Worm (Caenorhabditis elegans) whole organism, L3 larva: ENCODE data around the gene lsm-8.

ENCODE experiments used
- R02D3.7 ChIP-seq: fragments of 150-350 bp; optimal IDR thresholded peaks from 2 replicates; lab custom pipeline; 2014; ENCODE audit warnings: missing biosample characterization, missing genetic modification characterization
- aly-2 ChIP-seq: fragments of 150-350 bp; optimal IDR thresholded peaks from 2 replicates; lab custom pipeline; 2014; ENCODE audit warnings: missing biosample characterization, missing genetic modification characterization
- ama-1 ChIP-seq: fragments of 150-350 bp; optimal IDR thresholded peaks from 2 replicates; lab custom pipeline; 2018
- ceh-16 ChIP-seq: sonication (generic microtip); optimal IDR thresholded peaks from 2 replicates; lab custom pipeline; 2017; ENCODE audit warnings: missing biosample characterization, missing genetic modification characterization
- ceh-28 ChIP-seq: fragments of 150-350 bp; optimal IDR thresholded peaks from 2 replicates; lab custom pipeline; 2014; ENCODE audit warnings: missing biosample characterization, missing genetic modification reagents, missing genetic modification characterization
- ceh-82 ChIP-seq: fragments of 150-350 bp; optimal IDR thresholded peaks from 2 replicates; lab custom pipeline; 2014; ENCODE audit warnings: missing biosample characterization, missing genetic modification characterization
- ceh-9 ChIP-seq: sonication (generic microtip); optimal IDR thresholded peaks from 2 replicates; lab custom pipeline; 2018; ENCODE audit warnings: missing biosample characterization, missing genetic modification characterization
- daf-12 ChIP-seq: fragments of 150-350 bp; optimal IDR thresholded peaks from 2 replicates; lab custom pipeline; 2014; ENCODE audit warnings: missing biosample characterization, missing genetic modification reagents, missing genetic modification characterization
- egl-27 ChIP-seq: sonication (generic microtip); optimal IDR thresholded peaks from 4 replicates; lab custom pipeline; 2017; ENCODE audit warnings: missing biosample characterization, missing genetic modification reagents, missing genetic modification characterization
- egl-5 ChIP-seq: fragments of 150-350 bp; optimal IDR thresholded peaks from 2 replicates; lab custom pipeline; 2017; ENCODE audit warnings: missing biosample characterization, missing genetic modification reagents, missing genetic modification characterization, inconsistent platforms
- elt-1 ChIP-seq: fragments of 150-350 bp; optimal IDR thresholded peaks from 2 replicates; lab custom pipeline; 2014; ENCODE audit warnings: missing biosample characterization, missing genetic modification characterization
- elt-2 ChIP-seq: sonication (generic microtip); optimal IDR thresholded peaks from 2 replicates; lab custom pipeline; 2016; ENCODE audit warnings: missing genetic modification reagents, mild to moderate bottlenecking, missing genetic modification characterization, missing compliant biosample characterization
- elt-3 ChIP-seq, 3 experiments: fragments of 150-350 bp in 1 of 3; sonication (generic microtip) in 2 of 3; optimal IDR thresholded peaks; 2 replicates in 2 of 3; 4 replicates in 1 of 3; lab custom pipeline; 2014 to 2017; ENCODE audit warnings: missing biosample characterization in 3 of 3, missing genetic modification characterization in 3 of 3
- eor-1 ChIP-seq, 2 experiments: fragments of 150-350 bp; optimal IDR thresholded peaks; 2 replicates each; lab custom pipeline; 2014 to 2018; ENCODE audit warnings: missing biosample characterization in 2 of 2, missing genetic modification characterization in 2 of 2
- fkh-10 ChIP-seq: sonication (generic microtip); optimal IDR thresholded peaks from 2 replicates; lab custom pipeline; 2017; ENCODE audit warnings: missing biosample characterization, missing genetic modification reagents, missing genetic modification characterization
- fos-1 ChIP-seq: fragments of 150-350 bp; optimal IDR thresholded peaks from 2 replicates; lab custom pipeline; 2014; ENCODE audit warnings: missing biosample characterization, missing genetic modification characterization
- hmg-11 ChIP-seq: sonication (generic microtip); optimal IDR thresholded peaks from 2 replicates; lab custom pipeline; 2016; ENCODE audit warnings: missing genetic modification characterization, missing compliant biosample characterization
- jun-1 ChIP-seq: fragments of 150-350 bp; optimal IDR thresholded peaks from 2 replicates; lab custom pipeline; 2014; ENCODE audit warnings: missing biosample characterization, missing genetic modification reagents, missing genetic modification characterization
- lin-15B ChIP-seq: fragments of 150-350 bp; optimal IDR thresholded peaks from 2 replicates; lab custom pipeline; 2014; ENCODE audit warnings: missing biosample characterization, missing genetic modification characterization
- lin-39 ChIP-seq: fragments of 150-350 bp; optimal IDR thresholded peaks from 2 replicates; lab custom pipeline; 2018; ENCODE audit warnings: missing biosample characterization, missing genetic modification reagents, missing genetic modification characterization
- lsy-12 ChIP-seq: sonication (generic microtip); optimal IDR thresholded peaks from 2 replicates; lab custom pipeline; 2016; ENCODE audit warnings: mild to moderate bottlenecking, missing genetic modification characterization, missing compliant biosample characterization
- mdl-1 ChIP-seq: fragments of 150-350 bp; optimal IDR thresholded peaks from 2 replicates; lab custom pipeline; 2014; ENCODE audit warnings: missing biosample characterization, missing genetic modification characterization
- mml-1 ChIP-seq: fragments of 150-350 bp; sonication (generic microtip); optimal IDR thresholded peaks from 3 replicates; lab custom pipeline; 2014; ENCODE audit warnings: missing biosample characterization, missing genetic modification characterization
- nfya-1 ChIP-seq: sonication (generic microtip); optimal IDR thresholded peaks from 2 replicates; lab custom pipeline; 2017; ENCODE audit warnings: missing genetic modification characterization, mild to moderate bottlenecking, missing compliant biosample characterization, antibody characterized with exemption, moderate library complexity; ENCODE audit not compliant: insufficient read depth
- nhr-11 ChIP-seq: fragments of 150-350 bp; optimal IDR thresholded peaks from 2 replicates; lab custom pipeline; 2014; ENCODE audit warnings: missing biosample characterization, missing genetic modification characterization
- nhr-23 ChIP-seq: fragments of 150-350 bp; optimal IDR thresholded peaks from 2 replicates; lab custom pipeline; 2014; ENCODE audit warnings: missing biosample characterization, missing genetic modification reagents, missing genetic modification characterization
- nhr-237 ChIP-seq: fragments of 150-350 bp; optimal IDR thresholded peaks from 2 replicates; lab custom pipeline; 2014; ENCODE audit warnings: missing biosample characterization, missing genetic modification characterization
- nhr-25 ChIP-seq: sonication (generic microtip); optimal IDR thresholded peaks from 2 replicates; lab custom pipeline; 2017; ENCODE audit warnings: missing biosample characterization, missing genetic modification characterization
- nhr-43 ChIP-seq: sonication (generic microtip); optimal IDR thresholded peaks from 2 replicates; lab custom pipeline; 2016; ENCODE audit warnings: mild to moderate bottlenecking, missing genetic modification characterization, missing compliant biosample characterization; ENCODE audit not compliant: poor library complexity, severe bottlenecking
- nhr-67 ChIP-seq: fragments of 150-350 bp; optimal IDR thresholded peaks from 2 replicates; lab custom pipeline; 2014; ENCODE audit warnings: missing biosample characterization, missing genetic modification characterization
- nhr-76 ChIP-seq: fragments of 150-350 bp; sonication (generic microtip); optimal IDR thresholded peaks from 5 replicates; lab custom pipeline; 2014; ENCODE audit warnings: missing biosample characterization, missing genetic modification characterization
- nhr-77 ChIP-seq: fragments of 150-350 bp; optimal IDR thresholded peaks from 2 replicates; lab custom pipeline; 2014; ENCODE audit warnings: missing biosample characterization, missing genetic modification characterization
- pha-4 ChIP-seq: fragments of 150-350 bp; optimal IDR thresholded peaks from 2 replicates; lab custom pipeline; 2014; ENCODE audit warnings: missing biosample characterization, missing genetic modification reagents, missing genetic modification characterization
- pqm-1 ChIP-seq: fragments of 150-350 bp; optimal IDR thresholded peaks from 2 replicates; lab custom pipeline; 2017; ENCODE audit warnings: missing biosample characterization, missing genetic modification characterization, inconsistent platforms
- sea-2 ChIP-seq: fragments of 150-350 bp; sonication (generic microtip); optimal IDR thresholded peaks from 4 replicates; lab custom pipeline; 2014; ENCODE audit warnings: missing biosample characterization, missing genetic modification reagents, missing genetic modification characterization
- skn-1 ChIP-seq: fragments of 150-350 bp; optimal IDR thresholded peaks from 2 replicates; lab custom pipeline; 2014; ENCODE audit warnings: missing biosample characterization, missing genetic modification characterization
- snpc-4 ChIP-seq: fragments of 150-350 bp; optimal IDR thresholded peaks from 2 replicates; lab custom pipeline; 2014; ENCODE audit warnings: missing biosample characterization, missing genetic modification characterization
- tbx-2 ChIP-seq: sonication (generic microtip); optimal IDR thresholded peaks from 2 replicates; lab custom pipeline; 2016; ENCODE audit warnings: mild to moderate bottlenecking, missing genetic modification characterization, missing compliant biosample characterization
- unc-62 ChIP-seq: fragments of 150-350 bp; sonication (generic microtip); optimal IDR thresholded peaks from 4 replicates; lab custom pipeline; 2014; ENCODE audit warnings: missing biosample characterization, missing genetic modification reagents, missing genetic modification characterization
- zag-1 ChIP-seq: fragments of 150-350 bp; optimal IDR thresholded peaks from 2 replicates; lab custom pipeline; 2014; ENCODE audit warnings: missing biosample characterization, missing genetic modification characterization
- ztf-4 ChIP-seq: fragments of 150-350 bp; optimal IDR thresholded peaks from 2 replicates; lab custom pipeline; 2014; ENCODE audit warnings: missing biosample characterization, missing genetic modification characterization

The lsm-8 gene

DNA sequence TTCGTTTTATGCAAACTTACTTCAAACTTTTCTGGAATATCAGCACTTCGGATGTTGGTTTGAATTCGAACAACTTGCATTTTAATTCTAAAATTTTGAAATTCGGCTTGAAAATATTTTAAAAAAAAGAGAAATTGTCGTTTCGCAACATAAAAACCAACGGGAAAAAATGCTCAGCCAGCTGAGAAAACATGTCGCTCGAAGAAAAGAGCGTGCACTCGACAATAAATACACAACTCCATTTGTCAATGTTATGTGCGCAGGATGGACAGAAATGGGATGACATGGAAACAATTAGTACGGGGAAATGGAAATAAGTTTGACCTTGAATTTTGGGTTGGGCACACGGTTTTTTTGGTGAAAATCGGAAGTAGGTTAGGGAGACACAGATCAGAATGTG, 9.6 kb downstream of the lsm-8 start, which contains the start of gene mif-4:
Gene mif-4 (minus strand): TSS at position 87 of the 400 bp plus-strand sequence.
- TF ChIP-seq mml-1 (tag; lab: Kevin White, UChicago) (no peak), aly-2 (tag; lab: Kevin White, UChicago) (no peak), pha-4 (tag; lab: Kevin White, UChicago) (peak; percentile 65), nhr-67 (tag; lab: Kevin White, UChicago) (no peak), ceh-28 (tag; lab: Kevin White, UChicago) (no peak), lsy-12 (tag; lab: Kevin White, UChicago) (no peak)

DNA sequence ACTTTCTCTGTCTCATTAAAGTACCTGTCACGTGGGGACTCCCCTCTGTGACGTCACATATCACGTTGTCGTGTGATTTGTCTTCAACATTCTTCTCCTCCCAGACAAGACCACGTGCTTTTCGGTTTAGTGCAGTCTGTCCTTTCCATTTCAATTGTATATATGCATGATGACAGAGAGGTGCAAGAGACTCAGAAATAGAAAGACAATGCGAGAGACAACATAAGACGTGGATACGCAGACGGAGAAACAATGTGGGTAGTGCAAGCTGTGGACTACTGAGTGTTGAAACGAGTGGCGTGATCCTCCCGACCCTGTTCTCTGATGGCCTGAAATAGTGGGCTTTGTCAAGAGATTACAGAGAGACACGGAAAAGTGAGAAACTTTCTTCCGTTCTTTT, 10.4 kb downstream of the lsm-8 start:
- TF ChIP-seq lin-15B (peak; percentile 56), ceh-16 (tag; lab: Kevin White, UChicago) (no peak), elt-1 (tag; lab: Kevin White, UChicago) (peak; percentile 69), sea-2 (peak; percentile 23), unc-62 (GFP tag; lab: Kevin White, UChicago) (peak; percentile 84), eor-1 (tag; optimal IDR thresholded peaks at IDR 0.05; lab: Kevin White, UChicago) (peak; percentile 12 to 57), tbx-2 (tag; lab: Kevin White, UChicago) (peak; percentile 92), ama-1 (lab: Kevin White, UChicago) (peak; percentile 61), ceh-82 (no peak), nfya-1 (peak; percentile 94), elt-3 (tag; optimal IDR thresholded peaks at IDR 0.05; lab: Kevin White, UChicago) (peak in 1 of 3 experiments; percentile 34), elt-2 (tag; lab: Kevin White, UChicago) (peak; percentile 94), mdl-1 (peak; percentile 98), nhr-237 (tag; lab: Kevin White, UChicago) (no peak), nhr-43 (peak; percentile 96), fos-1 (tag; lab: Kevin White, UChicago) (peak; percentile 41), aly-2 (tag; lab: Kevin White, UChicago) (no peak), ceh-28 (tag; lab: Kevin White, UChicago) (peak; percentile 71), nhr-25 (peak; percentile 99), zag-1 (no peak), egl-5 (tag; lab: Kevin White, UChicago) (peak; percentile 85), nhr-11 (tag; lab: Kevin White, UChicago) (peak; percentile 68), mml-1 (tag; lab: Kevin White, UChicago) (peak; percentile 34), jun-1 (tag; lab: Kevin White, UChicago) (peak; percentile 95), R02D3.7 (peak; percentile 81), nhr-23 (tag; lab: Kevin White, UChicago) (peak; percentile 98), fkh-10 (GFP tag; lab: Kevin White, UChicago) (no peak), pqm-1 (tag; lab: Kevin White, UChicago) (peak; percentile 94), lin-39 (tag; lab: Kevin White, UChicago) (peak; percentile 49), skn-1 (tag; lab: Kevin White, UChicago) (peak; percentile 95), daf-12 (tag; lab: Kevin White, UChicago) (no peak), egl-27 (peak; percentile 14), ceh-9 (tag; lab: Kevin White, UChicago) (no peak), ztf-4 (peak; percentile 83), hmg-11 (tag; lab: Kevin White, UChicago) (peak; percentile 86), pha-4 (tag; lab: Kevin White, UChicago) (peak; percentile 96), lsy-12 (tag; lab: Kevin White, UChicago) (peak; percentile 93), snpc-4 (tag; lab: Kevin White, UChicago) (peak; percentile 62)

- no peak for TF ChIP-seq lin-15B
- TF ChIP-seq mml-1 (tag; lab: Kevin White, UChicago): no peak
- no peak for TF ChIP-seq skn-1 (tag; lab: Kevin White, UChicago)
- TF ChIP-seq aly-2 (tag; lab: Kevin White, UChicago): no peak
- TF ChIP-seq nhr-76 (tag; lab: Kevin White, UChicago): no peak
- TF ChIP-seq fkh-10 (GFP tag; lab: Kevin White, UChicago): no peak
- no peak for TF ChIP-seq nfya-1
- no peak for TF ChIP-seq R02D3.7
- no peak for TF ChIP-seq nhr-77 (tag; lab: Kevin White, UChicago)
- TF ChIP-seq egl-27: no peak
- TF ChIP-seq nhr-43: no peak
- no peak for TF ChIP-seq pqm-1 (tag; lab: Kevin White, UChicago)
- TF ChIP-seq eor-1 (tag; optimal IDR thresholded peaks at IDR 0.05; lab: Kevin White, UChicago): no peak
These were observed 11.0 kb downstream of the lsm-8 start, which contains the start of gene ipla-6 for ce11 chrIV:6337353-6337752. Gene ipla-6 (plus strand): TSS chrIV:6337653.
